Worm (Caenorhabditis elegans) whole organism, L4/young adult: Measurements from ENCODE around the gene Y46G5A.7.

Experiments used
- W03F9.2 ChIP-seq: fragments of 150-350 bp; optimal IDR thresholded peaks from 2 replicates; lab custom pipeline; 2014; ENCODE audit warnings: missing biosample characterization, missing genetic modification characterization
- him-1 ChIP-seq: sonication (generic microtip); optimal IDR thresholded peaks from 2 replicates; lab custom pipeline; 2016; ENCODE audit warnings: missing genotype, missing genetic modification reagents, missing genetic modification characterization, missing compliant biosample characterization

ce11 chrII:12727871-12728270 is 28.3 kb downstream of the Y46G5A.7 start:
- TF ChIP-seq him-1 (no peak), W03F9.2 (tag; lab: Kevin White, UChicago) (no peak)
